Worm (Caenorhabditis elegans) whole organism, L4 larva: ENCODE data around the gene atn-1.
A peak's percentile ranks its signal among the peaks of the same experiment; 100 is the strongest.

Experiments used
- R02D3.7 ChIP-seq: fragments of 150-350 bp; sonication (generic microtip); optimal IDR thresholded peaks from 3 replicates; lab custom pipeline; 2014; ENCODE audit warnings: missing biosample characterization, missing genetic modification characterization
- aha-1 ChIP-seq: fragments of 150-350 bp; peaks from one replicate; lab custom pipeline; 2014; ENCODE audit warnings: missing biosample characterization, missing genetic modification characterization
- daf-8 ChIP-seq: fragments of 200-800 bp; sonication (Bioruptor generic); IDR thresholded peaks from 2 replicates; pipeline ENCODE4 v1.3.6; 2022; ENCODE audit warnings: missing genetic modification characterization, missing compliant biosample characterization
- duxl-1 ChIP-seq: sonication (generic microtip); optimal IDR thresholded peaks from 2 replicates; lab custom pipeline; 2016; ENCODE audit warnings: mild to moderate bottlenecking, missing genetic modification characterization, moderate library complexity, missing compliant biosample characterization; ENCODE audit not compliant: poor library complexity
- egl-43 ChIP-seq: fragments of 200-800 bp; sonication (Bioruptor generic); IDR thresholded peaks from 2 replicates; pipeline ENCODE4 v1.3.6; 2022; ENCODE audit warnings: missing genetic modification reagents, missing genetic modification characterization, missing compliant biosample characterization
- lin-13 ChIP-seq: fragments of 150-350 bp; optimal IDR thresholded peaks from 2 replicates; lab custom pipeline; 2014; ENCODE audit warnings: missing biosample characterization, missing genetic modification reagents, missing genetic modification characterization
- lin-39 ChIP-seq: fragments of 150-350 bp; optimal IDR thresholded peaks from 2 replicates; lab custom pipeline; 2014; ENCODE audit warnings: missing biosample characterization, missing genetic modification reagents, missing genetic modification characterization
- madf-9 ChIP-seq: fragments of 200-800 bp; sonication (Bioruptor generic); conservative IDR thresholded peaks from 2 replicates; pipeline ENCODE4 v1.3.6; 2022; ENCODE audit warnings: missing genetic modification reagents, missing genetic modification characterization, missing compliant biosample characterization
- mxl-2 ChIP-seq: fragments of 200-800 bp; sonication (Bioruptor generic); conservative IDR thresholded peaks from 2 replicates; pipeline ENCODE4 v1.3.6; 2022; ENCODE audit warnings: missing genetic modification reagents, missing genetic modification characterization, missing compliant biosample characterization
- nhr-25 ChIP-seq: sonication (generic microtip); optimal IDR thresholded peaks from 2 replicates; lab custom pipeline; 2017; ENCODE audit warnings: missing genetic modification characterization, mild to moderate bottlenecking, missing compliant biosample characterization, antibody characterized with exemption, moderate library complexity, borderline replicate concordance; ENCODE audit not compliant: insufficient read depth
- nhr-42 ChIP-seq: fragments of 200-800 bp; sonication (Bioruptor generic); IDR thresholded peaks from 2 replicates; pipeline ENCODE4 v1.3.6; 2022; ENCODE audit warnings: missing genetic modification characterization, missing compliant biosample characterization
- skn-1 ChIP-seq: fragments of 150-350 bp; optimal IDR thresholded peaks from 2 replicates; lab custom pipeline; 2014; ENCODE audit warnings: missing biosample characterization, missing genetic modification characterization
- unc-62 ChIP-seq, 3 experiments: fragments of 150-350 bp in 1 of 3; sonication (generic microtip); optimal IDR thresholded peaks in 2 of 3; peaks in 1 of 3; 1 replicate in 1 of 3; 2 replicates in 2 of 3; lab custom pipeline; 2014 to 2017; ENCODE audit warnings: missing biosample characterization in 3 of 3, missing genetic modification characterization in 3 of 3, missing genetic modification reagents in 3 of 3, missing genotype in 1 of 3

ce11 chrV:12506185-12506584 is 28.0 kb downstream of the atn-1 start, which contains the start of gene nlp-46:
- no peak for TF ChIP-seq lin-13 (GFP tag; lab: Kevin White, UChicago)
- no peak for TF ChIP-seq egl-43 (GFP tag; lab: Robert Waterston, UW)
- no peak for TF ChIP-seq daf-8 (GFP tag; lab: Robert Waterston, UW)
- TF ChIP-seq aha-1 (tag; lab: Kevin White, UChicago), result no peak
- TF ChIP-seq unc-62 (GFP tag; optimal IDR thresholded peaks at IDR 0.05 in 1 of 2; lab: Kevin White, UChicago), result peak in 1 of 2 experiments; percentile 59
- TF ChIP-seq unc-62 (tag; optimal IDR thresholded peaks at IDR 0.05; lab: Kevin White, UChicago), result no peak
- no peak for TF ChIP-seq madf-9 (GFP tag; lab: Robert Waterston, UW)
- no peak for TF ChIP-seq lin-39 (tag; lab: Kevin White, UChicago)
- no peak for TF ChIP-seq R02D3.7 (tag; lab: Kevin White, UChicago)
- no peak for TF ChIP-seq skn-1
- TF ChIP-seq mxl-2 (GFP tag; lab: Robert Waterston, UW), result no peak
- no peak for TF ChIP-seq duxl-1 (tag; lab: Kevin White, UChicago)
- TF ChIP-seq nhr-25 (tag; lab: Kevin White, UChicago), result no peak
- TF ChIP-seq nhr-42 (GFP tag; lab: Robert Waterston, UW), result no peak
